Fruit fly (Drosophila melanogaster) whole organism, larva: ENCODE measurements around the gene CG43135.

Experiments used
- noc ChIP-seq: fragments of 200-800 bp; sonication (Bioruptor generic); optimal IDR thresholded peaks from 3 replicates; lab custom pipeline; 2019; ENCODE audit warnings: missing biosample characterization, mild to moderate bottlenecking, missing genetic modification characterization, moderate library complexity

Gene CG43135

dm6 chrX:4252690-4253089, 4.5 kb downstream of the CG43135 start, which contains the start of gene CG15576:
Gene CG15576, minus strand, starts transcription at chrX:4252790.
- TF ChIP-seq noc (tag; lab: Kevin White, UChicago), result no peak

dm6 chrX:4262661-4263060, 14.5 kb downstream of the CG43135 start:
- TF ChIP-seq noc (tag; lab: Kevin White, UChicago), result no peak

dm6 chrX:4264319-4264718, 16.1 kb downstream of the CG43135 start:
- TF ChIP-seq noc (tag; lab: Kevin White, UChicago), result no peak

- TF ChIP-seq noc (tag; lab: Kevin White, UChicago), result no peak
These were observed 17.1 kb downstream of the CG43135 start for dm6 chrX:4265327-4265726.

- no peak for TF ChIP-seq noc (tag; lab: Kevin White, UChicago)
These were observed 17.6 kb downstream of the CG43135 start, which contains the start of gene CG12691 for dm6 chrX:4265797-4266196. Gene CG12691, plus strand, starts transcription at chrX:4266097.

dm6 chrX:4268401-4268800, 20.2 kb downstream of the CG43135 start, which contains the start of gene CG15572:
Gene CG15572, plus strand, starts transcription at chrX:4268701.
- no peak for TF ChIP-seq noc (tag; lab: Kevin White, UChicago)

dm6 chrX:4273499-4273898, 25.3 kb downstream of the CG43135 start:
- no peak for TF ChIP-seq noc (tag; lab: Kevin White, UChicago)

dm6 chrX:4276900-4277299, 28.7 kb downstream of the CG43135 start, which contains the start of gene CG15577:
Gene CG15577, minus strand, starts transcription at chrX:4277000.
- TF ChIP-seq noc (tag; lab: Kevin White, UChicago), result no peak

dm6 chrX:4277861-4278260, 29.7 kb downstream of the CG43135 start, which contains the start of gene CG15578:
Gene CG15578, minus strand, starts transcription at chrX:4277961.
- no peak for TF ChIP-seq noc (tag; lab: Kevin White, UChicago)

- no peak for TF ChIP-seq noc (tag; lab: Kevin White, UChicago)
These were observed 32.6 kb downstream of the CG43135 start for dm6 chrX:4280769-4281168.

dm6 chrX:4293418-4293817, 45.2 kb downstream of the CG43135 start:
- TF ChIP-seq noc (tag; lab: Kevin White, UChicago), result no peak
